Worm (Caenorhabditis elegans) whole organism, L3 larva: ENCODE data around the gene fmil-1.

Experiments used
- ZK546.5 ChIP-seq: sonication (generic microtip); optimal IDR thresholded peaks from 2 replicates; lab custom pipeline; 2017; ENCODE audit warnings: missing biosample characterization, missing genetic modification characterization
- ama-1 ChIP-seq: fragments of 150-350 bp; optimal IDR thresholded peaks from 2 replicates; lab custom pipeline; 2018
- ceh-16 ChIP-seq: sonication (generic microtip); optimal IDR thresholded peaks from 2 replicates; lab custom pipeline; 2017; ENCODE audit warnings: missing biosample characterization, missing genetic modification characterization
- ceh-28 ChIP-seq: fragments of 150-350 bp; optimal IDR thresholded peaks from 2 replicates; lab custom pipeline; 2014; ENCODE audit warnings: missing biosample characterization, missing genetic modification reagents, missing genetic modification characterization
- ceh-82 ChIP-seq: fragments of 150-350 bp; optimal IDR thresholded peaks from 2 replicates; lab custom pipeline; 2014; ENCODE audit warnings: missing biosample characterization, missing genetic modification characterization
- ceh-9 ChIP-seq: sonication (generic microtip); optimal IDR thresholded peaks from 2 replicates; lab custom pipeline; 2018; ENCODE audit warnings: missing biosample characterization, missing genetic modification characterization
- daf-12 ChIP-seq: fragments of 150-350 bp; optimal IDR thresholded peaks from 2 replicates; lab custom pipeline; 2014; ENCODE audit warnings: missing biosample characterization, missing genetic modification reagents, missing genetic modification characterization
- egl-27 ChIP-seq: sonication (generic microtip); optimal IDR thresholded peaks from 4 replicates; lab custom pipeline; 2017; ENCODE audit warnings: missing biosample characterization, missing genetic modification reagents, missing genetic modification characterization
- egl-5 ChIP-seq: fragments of 150-350 bp; optimal IDR thresholded peaks from 2 replicates; lab custom pipeline; 2017; ENCODE audit warnings: missing biosample characterization, missing genetic modification reagents, missing genetic modification characterization, inconsistent platforms
- elt-1 ChIP-seq: fragments of 150-350 bp; optimal IDR thresholded peaks from 2 replicates; lab custom pipeline; 2014; ENCODE audit warnings: missing biosample characterization, missing genetic modification characterization
- elt-2 ChIP-seq: sonication (generic microtip); optimal IDR thresholded peaks from 2 replicates; lab custom pipeline; 2016; ENCODE audit warnings: missing genetic modification reagents, mild to moderate bottlenecking, missing genetic modification characterization, missing compliant biosample characterization
- elt-3 ChIP-seq, 3 experiments: fragments of 150-350 bp in 1 of 3; sonication (generic microtip) in 2 of 3; optimal IDR thresholded peaks; 2 replicates in 2 of 3; 4 replicates in 1 of 3; lab custom pipeline; 2014 to 2017; ENCODE audit warnings: missing biosample characterization in 3 of 3, missing genetic modification characterization in 3 of 3
- eor-1 ChIP-seq, 2 experiments: fragments of 150-350 bp; optimal IDR thresholded peaks; 2 replicates each; lab custom pipeline; 2014 to 2018; ENCODE audit warnings: missing biosample characterization in 2 of 2, missing genetic modification characterization in 2 of 2
- fkh-10 ChIP-seq: sonication (generic microtip); optimal IDR thresholded peaks from 2 replicates; lab custom pipeline; 2017; ENCODE audit warnings: missing biosample characterization, missing genetic modification reagents, missing genetic modification characterization
- fkh-2 ChIP-seq: fragments of 150-350 bp; optimal IDR thresholded peaks from 2 replicates; lab custom pipeline; 2014; ENCODE audit warnings: missing biosample characterization, missing genetic modification reagents, missing genetic modification characterization
- hmg-11 ChIP-seq: sonication (generic microtip); optimal IDR thresholded peaks from 2 replicates; lab custom pipeline; 2016; ENCODE audit warnings: missing genetic modification characterization, missing compliant biosample characterization
- lin-15B ChIP-seq: fragments of 150-350 bp; optimal IDR thresholded peaks from 2 replicates; lab custom pipeline; 2014; ENCODE audit warnings: missing biosample characterization, missing genetic modification characterization
- lin-39 ChIP-seq: fragments of 150-350 bp; optimal IDR thresholded peaks from 2 replicates; lab custom pipeline; 2018; ENCODE audit warnings: missing biosample characterization, missing genetic modification reagents, missing genetic modification characterization
- lsy-12 ChIP-seq: sonication (generic microtip); optimal IDR thresholded peaks from 2 replicates; lab custom pipeline; 2016; ENCODE audit warnings: mild to moderate bottlenecking, missing genetic modification characterization, missing compliant biosample characterization
- mdl-1 ChIP-seq: fragments of 150-350 bp; optimal IDR thresholded peaks from 2 replicates; lab custom pipeline; 2014; ENCODE audit warnings: missing biosample characterization, missing genetic modification characterization
- mml-1 ChIP-seq: fragments of 150-350 bp; sonication (generic microtip); optimal IDR thresholded peaks from 3 replicates; lab custom pipeline; 2014; ENCODE audit warnings: missing biosample characterization, missing genetic modification characterization
- nfya-1 ChIP-seq: sonication (generic microtip); optimal IDR thresholded peaks from 2 replicates; lab custom pipeline; 2017; ENCODE audit warnings: missing genetic modification characterization, mild to moderate bottlenecking, missing compliant biosample characterization, antibody characterized with exemption, moderate library complexity; ENCODE audit not compliant: insufficient read depth
- nhr-11 ChIP-seq: fragments of 150-350 bp; optimal IDR thresholded peaks from 2 replicates; lab custom pipeline; 2014; ENCODE audit warnings: missing biosample characterization, missing genetic modification characterization
- nhr-12 ChIP-seq: fragments of 150-350 bp; optimal IDR thresholded peaks from 2 replicates; lab custom pipeline; 2014; ENCODE audit warnings: missing biosample characterization, missing genetic modification characterization
- nhr-23 ChIP-seq: fragments of 150-350 bp; optimal IDR thresholded peaks from 2 replicates; lab custom pipeline; 2014; ENCODE audit warnings: missing biosample characterization, missing genetic modification reagents, missing genetic modification characterization
- nhr-67 ChIP-seq: fragments of 150-350 bp; optimal IDR thresholded peaks from 2 replicates; lab custom pipeline; 2014; ENCODE audit warnings: missing biosample characterization, missing genetic modification characterization
- nhr-76 ChIP-seq: fragments of 150-350 bp; sonication (generic microtip); optimal IDR thresholded peaks from 5 replicates; lab custom pipeline; 2014; ENCODE audit warnings: missing biosample characterization, missing genetic modification characterization
- pha-4 ChIP-seq: fragments of 150-350 bp; optimal IDR thresholded peaks from 2 replicates; lab custom pipeline; 2014; ENCODE audit warnings: missing biosample characterization, missing genetic modification reagents, missing genetic modification characterization
- skn-1 ChIP-seq: fragments of 150-350 bp; optimal IDR thresholded peaks from 2 replicates; lab custom pipeline; 2014; ENCODE audit warnings: missing biosample characterization, missing genetic modification characterization
- snpc-4 ChIP-seq: fragments of 150-350 bp; optimal IDR thresholded peaks from 2 replicates; lab custom pipeline; 2014; ENCODE audit warnings: missing biosample characterization, missing genetic modification characterization
- tbx-2 ChIP-seq: sonication (generic microtip); optimal IDR thresholded peaks from 2 replicates; lab custom pipeline; 2016; ENCODE audit warnings: mild to moderate bottlenecking, missing genetic modification characterization, missing compliant biosample characterization
- unc-62 ChIP-seq: fragments of 150-350 bp; sonication (generic microtip); optimal IDR thresholded peaks from 4 replicates; lab custom pipeline; 2014; ENCODE audit warnings: missing biosample characterization, missing genetic modification reagents, missing genetic modification characterization
- zag-1 ChIP-seq: fragments of 150-350 bp; optimal IDR thresholded peaks from 2 replicates; lab custom pipeline; 2014; ENCODE audit warnings: missing biosample characterization, missing genetic modification characterization
- ztf-11 ChIP-seq: fragments of 150-350 bp; optimal IDR thresholded peaks from 2 replicates; lab custom pipeline; 2014; ENCODE audit warnings: missing biosample characterization, missing genetic modification characterization
- ztf-4 ChIP-seq: fragments of 150-350 bp; optimal IDR thresholded peaks from 2 replicates; lab custom pipeline; 2014; ENCODE audit warnings: missing biosample characterization, missing genetic modification characterization

The fmil-1 gene

DNA sequence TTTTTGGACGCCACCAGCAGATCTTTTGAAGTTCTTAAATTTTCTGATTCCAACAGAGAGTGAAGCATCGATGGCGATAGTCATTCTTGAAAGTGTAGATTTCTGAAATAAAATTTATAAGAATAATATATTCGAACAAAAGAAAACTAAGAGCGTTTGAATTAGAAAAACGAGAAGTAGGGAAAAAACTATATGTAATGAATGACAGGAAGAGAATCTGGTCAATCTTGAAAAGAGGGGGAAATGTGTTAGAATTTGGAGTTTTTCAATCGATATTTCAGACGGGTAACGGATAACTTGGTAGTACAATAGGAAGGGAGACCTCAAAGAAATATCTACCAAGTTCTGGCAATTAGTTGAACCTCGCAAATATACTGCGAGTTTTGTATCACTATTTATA is 32.1 kb upstream of the fmil-1 start, which contains the start of gene Y37E11AL.9:
Y37E11AL.9 (minus strand) TSS at position 101 of the 400 bp plus-strand sequence.
- TF ChIP-seq ceh-82 (tag; lab: Kevin White, UChicago) (no peak), ama-1 (lab: Kevin White, UChicago) (no peak), ztf-4 (no peak), lin-15B (no peak), unc-62 (no peak), ceh-28 (tag; lab: Kevin White, UChicago) (no peak), elt-3 (tag; optimal IDR thresholded peaks at IDR 0.05; lab: Kevin White, UChicago) (no peak), hmg-11 (tag; lab: Kevin White, UChicago) (no peak), ceh-16 (tag; lab: Kevin White, UChicago) (no peak), nhr-67 (tag; lab: Kevin White, UChicago) (no peak), snpc-4 (tag; lab: Kevin White, UChicago) (no peak), zag-1 (tag; lab: Kevin White, UChicago) (no peak), egl-27 (tag; lab: Kevin White, UChicago) (no peak), elt-1 (tag; lab: Kevin White, UChicago) (no peak)

DNA sequence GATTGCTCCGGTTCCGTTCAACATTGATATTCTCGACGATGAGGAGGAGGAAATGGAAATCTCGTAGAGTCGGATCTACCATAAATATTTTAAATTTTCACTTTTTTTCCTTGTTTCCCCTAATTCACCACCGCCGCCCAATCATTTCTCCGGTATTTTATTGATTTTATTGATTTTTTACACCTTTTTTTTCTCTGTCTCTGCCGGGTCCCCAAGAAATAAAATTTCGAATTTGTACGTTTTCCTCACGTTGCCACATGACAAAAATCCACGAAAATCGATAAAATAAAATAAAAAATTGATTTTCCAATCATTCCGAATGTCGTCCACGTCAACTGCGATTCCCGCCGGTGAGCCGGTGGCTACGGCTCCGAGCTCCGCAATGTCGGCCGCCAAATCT is 29.7 kb upstream of the fmil-1 start, which contains the start of gene Y37E11AL.2:
Y37E11AL.2 (plus strand) TSS at position 301 of the 400 bp plus-strand sequence.
- no peak for TF ChIP-seq ceh-16 (tag; lab: Kevin White, UChicago)
- TF ChIP-seq ceh-9 (tag; lab: Kevin White, UChicago), result no peak
- TF ChIP-seq nhr-67 (tag; lab: Kevin White, UChicago), result no peak
- TF ChIP-seq pha-4, result no peak
- TF ChIP-seq eor-1 (tag; optimal IDR thresholded peaks at IDR 0.05; lab: Kevin White, UChicago), result no peak
- TF ChIP-seq mdl-1 (tag; lab: Kevin White, UChicago), result no peak
- TF ChIP-seq nhr-23, result no peak
- TF ChIP-seq nhr-12 (tag; lab: Kevin White, UChicago), result no peak
- no peak for TF ChIP-seq mml-1 (tag; lab: Kevin White, UChicago)
- TF ChIP-seq lin-39 (tag; lab: Kevin White, UChicago), result no peak
- no peak for TF ChIP-seq skn-1
- no peak for TF ChIP-seq elt-2 (tag; lab: Kevin White, UChicago)
- TF ChIP-seq tbx-2, result no peak
- TF ChIP-seq snpc-4 (tag; lab: Kevin White, UChicago), result no peak
- no peak for TF ChIP-seq zag-1 (tag; lab: Kevin White, UChicago)
- TF ChIP-seq ztf-11 (tag; lab: Kevin White, UChicago), result no peak
- no peak for TF ChIP-seq elt-3 (tag; optimal IDR thresholded peaks at IDR 0.05; lab: Kevin White, UChicago)

DNA sequence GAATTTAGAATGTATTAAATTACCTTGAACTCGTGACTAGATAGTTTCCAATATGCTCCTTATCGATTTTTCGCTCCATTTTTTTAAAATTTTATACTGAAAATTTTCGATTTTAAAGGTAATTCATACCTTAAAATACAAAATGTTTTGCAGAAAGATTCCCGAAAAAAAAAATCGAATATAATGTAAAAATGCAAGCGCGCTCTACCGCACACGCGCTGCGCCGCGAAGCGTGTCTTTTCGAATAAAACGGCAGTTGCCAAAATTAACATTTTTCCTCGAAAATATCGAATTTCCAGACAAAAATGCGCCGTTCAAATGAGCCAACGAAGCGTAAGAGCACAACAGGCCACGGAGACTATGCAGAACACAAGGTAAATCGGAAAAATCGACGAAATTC is 26.1 kb upstream of the fmil-1 start, which contains the start of the genes taf-6.2 and Y37E11AL.3:
taf-6.2 (minus strand) TSS at position 96 of the 400 bp plus-strand sequence.
Y37E11AL.3 (plus strand) TSS at position 298 of the 400 bp plus-strand sequence.
- TF ChIP-seq hmg-11 (tag; lab: Kevin White, UChicago) (peak; percentile 77), lin-15B (peak; percentile 79), ceh-28 (tag; lab: Kevin White, UChicago) (peak; percentile 11), lin-39 (tag; lab: Kevin White, UChicago) (peak; percentile 37), daf-12 (no peak), skn-1 (peak; percentile 10), nhr-76 (tag; lab: Kevin White, UChicago) (no peak), egl-5 (tag; lab: Kevin White, UChicago) (peak; percentile 57), nhr-23 (peak; percentile 25), pha-4 (no peak), nfya-1 (peak; percentile 71)

DNA sequence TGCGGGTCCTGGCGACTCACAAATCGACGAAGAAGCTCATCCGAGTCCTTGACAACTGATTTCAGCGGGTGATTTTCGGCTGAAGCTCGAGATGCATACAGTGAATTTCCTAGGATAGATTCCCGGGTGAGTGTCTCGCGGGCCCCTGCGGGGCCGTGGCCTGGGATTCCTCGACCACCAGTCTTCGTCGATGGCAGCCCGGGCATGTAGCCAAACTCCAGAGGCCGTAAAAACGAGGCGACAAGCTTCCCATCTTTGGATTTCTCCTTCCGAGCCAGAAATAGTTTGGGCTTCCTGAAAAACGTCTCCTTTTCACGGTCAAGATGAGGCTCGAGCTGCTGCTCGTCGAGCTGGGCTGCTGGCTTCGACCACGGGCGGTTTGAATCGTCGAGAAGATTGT is 19.5 kb upstream of the fmil-1 start:
- TF ChIP-seq ceh-9 (tag; lab: Kevin White, UChicago) (no peak), nhr-11 (tag; lab: Kevin White, UChicago) (no peak), unc-62 (no peak), fkh-10 (no peak), ZK546.5 (no peak), ceh-82 (tag; lab: Kevin White, UChicago) (no peak), ceh-28 (tag; lab: Kevin White, UChicago) (no peak), elt-3 (tag; optimal IDR thresholded peaks at IDR 0.05; lab: Kevin White, UChicago) (no peak), ceh-16 (tag; lab: Kevin White, UChicago) (no peak), eor-1 (tag; optimal IDR thresholded peaks at IDR 0.05; lab: Kevin White, UChicago) (no peak), lsy-12 (tag; lab: Kevin White, UChicago) (no peak), nhr-76 (tag; lab: Kevin White, UChicago) (no peak), nhr-67 (tag; lab: Kevin White, UChicago) (no peak), skn-1 (no peak), fkh-2 (tag; lab: Kevin White, UChicago) (no peak), elt-2 (tag; lab: Kevin White, UChicago) (no peak), daf-12 (no peak)
